Fruit fly (Drosophila melanogaster) whole organism, embryonic: ENCODE data around the gene CG42795.

ENCODE experiments used
- Ada2b ChIP-seq: fragments of 200-800 bp; sonication (Bioruptor generic); IDR thresholded peaks from 2 replicates; pipeline ENCODE4 v1.3.6; 2022; ENCODE audit warnings: missing biosample characterization, missing genetic modification characterization
- Antp ChIP-seq: fragments of 200-800 bp; sonication (Bioruptor generic); optimal IDR thresholded peaks from 3 replicates; lab custom pipeline; 2016; ENCODE audit warnings: missing biosample characterization, missing genetic modification characterization
- CG10462 ChIP-seq: fragments of 200-800 bp; sonication (Bioruptor generic); optimal IDR thresholded peaks from 2 replicates; lab custom pipeline; 2016; ENCODE audit warnings: missing biosample characterization, missing genetic modification characterization
- CG10654 ChIP-seq: fragments of 200-800 bp; sonication (Bioruptor generic); optimal IDR thresholded peaks from 2 replicates; lab custom pipeline; 2016; ENCODE audit warnings: missing biosample characterization, missing genetic modification characterization
- CG11247 ChIP-seq: fragments of 200-800 bp; sonication (Bioruptor generic); IDR thresholded peaks from 2 replicates; pipeline ENCODE4 v1.3.6; 2022; ENCODE audit warnings: missing biosample characterization, missing genetic modification characterization
- CG11504 ChIP-seq: fragments of 200-800 bp; sonication (Bioruptor generic); optimal IDR thresholded peaks from 3 replicates; lab custom pipeline; 2019; ENCODE audit warnings: missing biosample characterization, mild to moderate bottlenecking, missing genetic modification characterization, moderate library complexity
- CG1602 ChIP-seq: fragments of 200-800 bp; sonication (Bioruptor generic); optimal IDR thresholded peaks from 3 replicates; lab custom pipeline; 2016; ENCODE audit warnings: missing biosample characterization, missing genetic modification characterization
- CG17186 ChIP-seq: fragments of 200-800 bp; sonication (Bioruptor generic); optimal IDR thresholded peaks from 3 replicates; lab custom pipeline; 2017; ENCODE audit warnings: missing biosample characterization, missing genetic modification reagents, missing genetic modification characterization
- CG2129 ChIP-seq: fragments of 200-800 bp; sonication (Bioruptor generic); IDR thresholded peaks from 2 replicates; pipeline ENCODE4 v1.3.6; 2022; ENCODE audit warnings: missing biosample characterization, missing genetic modification characterization; ENCODE audit not compliant: partially characterized antibody
- CG3065 ChIP-seq: fragments of 200-800 bp; sonication (Bioruptor generic); optimal IDR thresholded peaks from 2 replicates; lab custom pipeline; 2016; ENCODE audit warnings: missing biosample characterization, missing genetic modification characterization
- CG31388 ChIP-seq: fragments of 200-800 bp; sonication (Bioruptor generic); optimal IDR thresholded peaks from 2 replicates; lab custom pipeline; 2016; ENCODE audit warnings: missing biosample characterization, missing genetic modification characterization
- CG32532 ChIP-seq: fragments of 200-800 bp; sonication (Bioruptor generic); IDR thresholded peaks from 2 replicates; pipeline ENCODE4 v1.3.6; 2022; ENCODE audit warnings: missing biosample characterization, missing genetic modification characterization
- CG32772 ChIP-seq: fragments of 200-800 bp; sonication (Bioruptor generic); IDR thresholded peaks from 2 replicates; pipeline ENCODE4 v1.3.6; 2022; ENCODE audit warnings: missing biosample characterization, missing genetic modification characterization
- CG6689 ChIP-seq: fragments of 200-800 bp; sonication (Bioruptor generic); IDR thresholded peaks from 2 replicates; pipeline ENCODE4 v1.3.6; 2022; ENCODE audit warnings: missing biosample characterization, missing genetic modification characterization
- CG8359 ChIP-seq: fragments of 200-800 bp; sonication (Bioruptor generic); optimal IDR thresholded peaks from 2 replicates; lab custom pipeline; 2017; ENCODE audit warnings: missing biosample characterization, mild to moderate bottlenecking, missing genetic modification characterization, borderline replicate concordance
- Camta ChIP-seq: fragments of 200-800 bp; sonication (Bioruptor generic); optimal IDR thresholded peaks from 2 replicates; lab custom pipeline; 2016; ENCODE audit warnings: missing biosample characterization, missing genetic modification characterization
- D ChIP-seq, 2 experiments: fragments of 200-800 bp in 1 of 2; fragments of >200 bp in 1 of 2; sonication (Bioruptor generic) in 1 of 2; optimal IDR thresholded peaks; 2 replicates in 1 of 2; 3 replicates in 1 of 2; lab custom pipeline; 2017; ENCODE audit warnings: mild to moderate bottlenecking in 1 of 2, missing biosample characterization in 1 of 2, missing genetic modification characterization in 1 of 2, missing genetic modification reagents in 1 of 2
- Dip3 ChIP-seq: fragments of 200-800 bp; sonication (Bioruptor generic); optimal IDR thresholded peaks from 3 replicates; lab custom pipeline; 2016; ENCODE audit warnings: missing biosample characterization, missing genetic modification characterization
- Gug ChIP-seq: fragments of 200-800 bp; sonication (Bioruptor generic); IDR thresholded peaks from 4 replicates; pipeline ENCODE4 v1.3.6; 2022; ENCODE audit warnings: missing biosample characterization, missing genetic modification characterization
- Hmr ChIP-seq: fragments of 200-800 bp; sonication (Bioruptor generic); optimal IDR thresholded peaks from 3 replicates; lab custom pipeline; 2017; ENCODE audit warnings: mild to moderate bottlenecking, missing biosample characterization, missing genetic modification reagents, missing genetic modification characterization
- MESR4 ChIP-seq: fragments of 200-800 bp; sonication (Bioruptor generic); optimal IDR thresholded peaks from 2 replicates; lab custom pipeline; 2018; ENCODE audit warnings: missing biosample characterization, mild to moderate bottlenecking, missing genetic modification characterization, moderate library complexity
- Max ChIP-seq: fragments of 200-800 bp; sonication (Bioruptor generic); optimal IDR thresholded peaks from 2 replicates; lab custom pipeline; 2016; ENCODE audit warnings: missing biosample characterization, mild to moderate bottlenecking, missing genetic modification characterization
- NC2β ChIP-seq: fragments of 200-800 bp; sonication (Bioruptor generic); optimal IDR thresholded peaks from 2 replicates; lab custom pipeline; 2016; ENCODE audit warnings: missing biosample characterization, missing genetic modification characterization
- NFAT ChIP-seq: fragments of 200-800 bp; sonication (Bioruptor generic); IDR thresholded peaks from 2 replicates; pipeline ENCODE4 v1.3.6; 2022; ENCODE audit warnings: missing biosample characterization, missing genetic modification characterization
- NK7.1 ChIP-seq: fragments of 200-800 bp; sonication (Bioruptor generic); optimal IDR thresholded peaks from 3 replicates; lab custom pipeline; 2016; ENCODE audit warnings: missing biosample characterization, missing genetic modification characterization
- Six4 ChIP-seq: fragments of 200-800 bp; sonication (Bioruptor generic); optimal IDR thresholded peaks from 2 replicates; lab custom pipeline; 2016; ENCODE audit warnings: missing biosample characterization, missing genetic modification characterization
- Xbp1 ChIP-seq: fragments of 200-800 bp; sonication (Bioruptor generic); optimal IDR thresholded peaks from 3 replicates; lab custom pipeline; 2016; ENCODE audit warnings: missing biosample characterization, mild to moderate bottlenecking, missing genetic modification characterization
- aop ChIP-seq: fragments of 200-800 bp; sonication (Bioruptor generic); IDR thresholded peaks from 2 replicates; pipeline ENCODE4 v1.3.6; 2022; ENCODE audit warnings: missing biosample characterization, missing genetic modification characterization
- bab2 ChIP-seq: fragments of 200-800 bp; sonication (Bioruptor generic); optimal IDR thresholded peaks from 2 replicates; lab custom pipeline; 2016; ENCODE audit warnings: missing biosample characterization, missing genetic modification characterization
- cad ChIP-seq: fragments of >200 bp; optimal IDR thresholded peaks from 2 replicates; lab custom pipeline; 2017; ENCODE audit warnings: missing biosample characterization, missing genetic modification characterization
- dmrt99B ChIP-seq: fragments of 200-800 bp; sonication (Bioruptor generic); optimal IDR thresholded peaks from 2 replicates; lab custom pipeline; 2018; ENCODE audit warnings: missing biosample characterization, mild to moderate bottlenecking, missing genetic modification characterization, moderate library complexity
- dysf ChIP-seq: fragments of 200-800 bp; sonication (Bioruptor generic); IDR thresholded peaks from 3 replicates; pipeline ENCODE4 v1.3.6; 2022; ENCODE audit warnings: missing biosample characterization, missing genetic modification characterization
- fd102C ChIP-seq: fragments of 200-800 bp; sonication (Bioruptor generic); optimal IDR thresholded peaks from 2 replicates; lab custom pipeline; 2018; ENCODE audit warnings: missing biosample characterization, mild to moderate bottlenecking, missing genetic modification characterization, moderate library complexity
- gt ChIP-seq: fragments of 200-800 bp; sonication (Bioruptor generic); IDR thresholded peaks from 2 replicates; pipeline ENCODE4 v1.3.6; 2022; ENCODE audit warnings: missing biosample characterization, missing genetic modification characterization
- hbn ChIP-seq: fragments of 200-800 bp; sonication (Bioruptor generic); IDR thresholded peaks from 2 replicates; pipeline ENCODE4 v1.3.6; 2022; ENCODE audit warnings: missing biosample characterization, missing genetic modification characterization; ENCODE audit not compliant: partially characterized antibody
- jing ChIP-seq: fragments of 200-800 bp; sonication (Bioruptor generic); optimal IDR thresholded peaks from 2 replicates; lab custom pipeline; 2018; ENCODE audit warnings: missing biosample characterization, mild to moderate bottlenecking, missing genetic modification characterization
- lilli ChIP-seq: fragments of 200-800 bp; sonication (Bioruptor generic); optimal IDR thresholded peaks from 3 replicates; lab custom pipeline; 2016; ENCODE audit warnings: missing biosample characterization, missing genetic modification characterization
- lmd ChIP-seq: fragments of 200-800 bp; sonication (Bioruptor generic); IDR thresholded peaks from 2 replicates; pipeline ENCODE4 v1.3.6; 2022; ENCODE audit warnings: missing biosample characterization, missing genetic modification characterization
- odd ChIP-seq: fragments of 200-800 bp; sonication (Bioruptor generic); optimal IDR thresholded peaks from 2 replicates; lab custom pipeline; 2017; ENCODE audit warnings: missing biosample characterization, mild to moderate bottlenecking, missing genetic modification characterization
- p53 ChIP-seq: fragments of 200-800 bp; sonication (Bioruptor generic); optimal IDR thresholded peaks from 2 replicates; lab custom pipeline; 2016; ENCODE audit warnings: missing biosample characterization, missing genetic modification characterization
- prd ChIP-seq, 3 experiments: fragments of >200 bp in 2 of 3; fragments of 200-800 bp in 1 of 3; sonication (Bioruptor generic) in 1 of 3; optimal IDR thresholded peaks in 2 of 3; IDR thresholded peaks in 1 of 3; 2 replicates in 2 of 3; 3 replicates in 1 of 3; pipeline versions ENCODE4 v1.3.6 to Lab custom; 2017 to 2022; ENCODE audit warnings: missing biosample characterization in 1 of 3, missing genetic modification characterization in 1 of 3
- psq ChIP-seq: fragments of 200-800 bp; sonication (Bioruptor generic); optimal IDR thresholded peaks from 2 replicates; lab custom pipeline; 2017; ENCODE audit warnings: missing biosample characterization, missing genetic modification characterization
- schlank ChIP-seq: fragments of 200-800 bp; sonication (Bioruptor generic); optimal IDR thresholded peaks from 2 replicates; lab custom pipeline; 2018; ENCODE audit warnings: missing biosample characterization, mild to moderate bottlenecking, missing genetic modification characterization
- sima ChIP-seq: fragments of 200-800 bp; sonication (Bioruptor generic); optimal IDR thresholded peaks from 2 replicates; lab custom pipeline; 2016; ENCODE audit warnings: missing biosample characterization, missing genetic modification characterization
- sqz ChIP-seq: fragments of 200-800 bp; sonication (Bioruptor generic); optimal IDR thresholded peaks from 3 replicates; lab custom pipeline; 2018; ENCODE audit warnings: missing biosample characterization, mild to moderate bottlenecking, missing genetic modification characterization
- stc ChIP-seq: fragments of 200-800 bp; sonication (Bioruptor generic); IDR thresholded peaks from 2 replicates; pipeline ENCODE4 v1.3.6; 2022; ENCODE audit warnings: missing biosample characterization, missing genetic modification characterization
- tgo ChIP-seq: fragments of 200-800 bp; sonication (Bioruptor generic); IDR thresholded peaks from 3 replicates; pipeline ENCODE4 v1.3.6; 2022; ENCODE audit warnings: missing biosample characterization, missing genetic modification characterization
- tna ChIP-seq: fragments of 200-800 bp; sonication (Bioruptor generic); IDR thresholded peaks from 2 replicates; pipeline ENCODE4 v1.3.6; 2022; ENCODE audit warnings: missing biosample characterization, missing genetic modification characterization; ENCODE audit not compliant: partially characterized antibody
- ttk ChIP-seq: fragments of 200-800 bp; sonication (Bioruptor generic); IDR thresholded peaks from 2 replicates; pipeline ENCODE4 v2.1.2; 2022; ENCODE audit warnings: missing biosample characterization, missing genetic modification characterization
- vvl ChIP-seq: fragments of 200-800 bp; sonication (Bioruptor generic); IDR thresholded peaks from 2 replicates; pipeline ENCODE4 v1.3.6; 2022; ENCODE audit warnings: missing biosample characterization, missing genetic modification characterization
- yki ChIP-seq: fragments of >200 bp; optimal IDR thresholded peaks from 3 replicates; lab custom pipeline; 2018

CG42795 gene

DNA sequence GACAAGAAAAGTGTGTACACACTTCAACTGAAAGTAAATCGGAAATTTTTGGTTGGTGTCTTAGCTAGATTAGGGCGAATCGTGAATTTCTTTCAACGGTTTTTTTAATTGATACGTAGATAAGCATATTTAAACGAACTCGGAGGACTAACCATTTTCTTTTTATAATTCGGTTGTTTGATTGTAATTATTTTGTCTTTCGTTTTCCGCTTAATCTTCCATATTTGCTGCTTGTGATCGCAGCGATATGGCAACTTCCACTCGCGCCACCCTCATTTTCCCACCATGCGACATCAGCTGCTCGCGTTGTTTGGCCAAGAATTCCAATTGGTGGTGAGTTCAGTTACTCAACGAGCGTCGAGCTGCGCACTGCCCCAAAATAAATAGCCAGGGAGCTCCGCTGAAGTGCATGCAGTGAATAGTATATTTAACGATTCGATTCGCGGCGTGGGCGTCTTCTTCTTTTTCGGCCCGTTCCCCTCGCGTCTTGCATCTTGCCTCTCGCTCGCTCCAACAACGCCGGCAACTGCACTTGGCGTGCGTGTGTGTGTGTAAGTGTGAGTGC is 38.6 kb downstream of the CG42795 start, which contains the start of gene Nuak (continued):
- TF ChIP-seq lmd (GFP tag; lab: Robert Waterston, UW), result no peak
- no peak for TF ChIP-seq D (optimal IDR thresholded peaks at IDR 0.05; lab: Kevin White, UChicago)
- TF ChIP-seq D (GFP tag; optimal IDR thresholded peaks at IDR 0.05; lab: Kevin White, UChicago), result peak; percentile 39
- no peak for TF ChIP-seq cad (GFP tag; lab: Kevin White, UChicago)
- TF ChIP-seq NK7.1, result peak; percentile 82
- TF ChIP-seq NC2β (GFP tag; lab: Kevin White, UChicago), result peak; percentile 84
- no peak for TF ChIP-seq CG32772 (GFP tag; lab: Robert Waterston, UW)
- peak; percentile 93 for TF ChIP-seq CG17186
- peak; percentile 88 for TF ChIP-seq dmrt99B (tag; lab: Kevin White, UChicago)
- TF ChIP-seq CG2129 (GFP tag; lab: Robert Waterston, UW), result no peak
- TF ChIP-seq CG3065 (GFP tag; lab: Kevin White, UChicago), result peak; percentile 70
- TF ChIP-seq CG11504 (tag; lab: Kevin White, UChicago), result peak; percentile 80
- TF ChIP-seq CG32532 (GFP tag; lab: Robert Waterston, UW), result no peak
- TF ChIP-seq CG31388 (GFP tag; lab: Kevin White, UChicago), result peak; percentile 54
- no peak for TF ChIP-seq vvl (GFP tag; lab: Robert Waterston, UW)
- TF ChIP-seq sqz (GFP tag; lab: Kevin White, UChicago), result peak; percentile 14
- TF ChIP-seq CG6689 (GFP tag; lab: Robert Waterston, UW), result no peak
- TF ChIP-seq Dip3 (GFP tag; lab: Kevin White, UChicago), result peak; percentile 95
- TF ChIP-seq tgo (GFP tag; lab: Robert Waterston, UW), result no peak
- peak; percentile 87 for TF ChIP-seq Six4 (GFP tag; lab: Kevin White, UChicago)
- peak; percentile 90 for TF ChIP-seq CG10654 (GFP tag; lab: Kevin White, UChicago)
- peak; percentile 78 for TF ChIP-seq p53 (GFP tag; lab: Kevin White, UChicago)
- TF ChIP-seq Camta (GFP tag; lab: Kevin White, UChicago), result peak; percentile 90
- TF ChIP-seq Antp (GFP tag; lab: Kevin White, UChicago), result peak; percentile 99
- TF ChIP-seq Gug (GFP tag; lab: Robert Waterston, UW), result peak; percentile 97
- TF ChIP-seq ttk (GFP tag; lab: Robert Waterston, UW), result no peak
- peak; percentile 65 for TF ChIP-seq psq (GFP tag; lab: Kevin White, UChicago)
- peak; percentile 58 for TF ChIP-seq jing (GFP tag; lab: Kevin White, UChicago)
- no peak for TF ChIP-seq odd (GFP tag; lab: Kevin White, UChicago)
- TF ChIP-seq CG8359 (GFP tag; lab: Kevin White, UChicago), result no peak
- no peak for TF ChIP-seq aop
- peak; percentile 40 for TF ChIP-seq fd102C (GFP tag; lab: Kevin White, UChicago)
- no peak for TF ChIP-seq NFAT (GFP tag; lab: Robert Waterston, UW)
- TF ChIP-seq schlank, result peak; percentile 76
- TF ChIP-seq dysf, result no peak
- TF ChIP-seq yki, result no peak
- TF ChIP-seq stc (GFP tag; lab: Robert Waterston, UW), result no peak
- TF ChIP-seq prd (optimal IDR thresholded peaks at IDR 0.05; lab: Kevin White, UChicago), result no peak
- no peak for TF ChIP-seq prd (GFP tag; IDR thresholded peaks at IDR 0.05; lab: Robert Waterston, UW)
- peak; percentile 84 for TF ChIP-seq CG1602
- no peak for TF ChIP-seq gt (GFP tag; lab: Robert Waterston, UW)
- TF ChIP-seq bab2 (GFP tag; lab: Kevin White, UChicago), result peak; percentile 99
- peak; percentile 91 for TF ChIP-seq Hmr (GFP tag; lab: Kevin White, UChicago)
- TF ChIP-seq Ada2b (GFP tag; lab: Robert Waterston, UW), result no peak
- peak; percentile 83 for TF ChIP-seq Max (GFP tag; lab: Kevin White, UChicago)
- peak; percentile 97 for TF ChIP-seq lilli (GFP tag; lab: Kevin White, UChicago)
- peak; percentile 95 for TF ChIP-seq Xbp1 (GFP tag; lab: Kevin White, UChicago)
- no peak for TF ChIP-seq CG11247 (GFP tag; lab: Robert Waterston, UW)
- peak; percentile 61 for TF ChIP-seq sima (GFP tag; lab: Kevin White, UChicago)
- peak; percentile 70 for TF ChIP-seq CG10462 (GFP tag; lab: Kevin White, UChicago)
- peak; percentile 33 for TF ChIP-seq MESR4 (GFP tag; lab: Kevin White, UChicago)
- no peak for TF ChIP-seq tna (GFP tag; lab: Robert Waterston, UW)
- TF ChIP-seq hbn (GFP tag; lab: Robert Waterston, UW), result no peak
